Fruit fly (Drosophila melanogaster) Kc167 (cell line): ENCODE results near the gene prc.

Experiments
- Myc ChIP-seq: fragments of >200 bp; optimal IDR thresholded peaks from 2 replicates; lab custom pipeline; 2017; ENCODE audit warnings: missing external identifiers
- Sin3A ChIP-seq: fragments of >200 bp; optimal IDR thresholded peaks from 2 replicates; lab custom pipeline; 2018; ENCODE audit warnings: missing external identifiers
- h ChIP-seq: fragments of >200 bp; optimal IDR thresholded peaks from 3 replicates; lab custom pipeline; 2018; ENCODE audit warnings: missing external identifiers
- insv ChIP-seq: fragments of >200 bp; optimal IDR thresholded peaks from 3 replicates; lab custom pipeline; 2018; ENCODE audit warnings: missing external identifiers

dm6 chr3L:11944752-11945151 lies 21.2 kb downstream of the prc start, which contains the start of gene CG5883:
- TF ChIP-seq h (lab: Kevin White, UChicago): no peak
- TF ChIP-seq Myc (lab: Kevin White, UChicago): no peak
- no peak for TF ChIP-seq Sin3A
- TF ChIP-seq insv: no peak
